Worm (Caenorhabditis elegans): ENCODE results near the gene abf-4.
"Not testable (repeated sequence)": the region's sequence is repeated elsewhere in the genome, so short reads cannot be mapped to it uniquely, and the experiment has no call there.

Gene abf-4

DNA sequence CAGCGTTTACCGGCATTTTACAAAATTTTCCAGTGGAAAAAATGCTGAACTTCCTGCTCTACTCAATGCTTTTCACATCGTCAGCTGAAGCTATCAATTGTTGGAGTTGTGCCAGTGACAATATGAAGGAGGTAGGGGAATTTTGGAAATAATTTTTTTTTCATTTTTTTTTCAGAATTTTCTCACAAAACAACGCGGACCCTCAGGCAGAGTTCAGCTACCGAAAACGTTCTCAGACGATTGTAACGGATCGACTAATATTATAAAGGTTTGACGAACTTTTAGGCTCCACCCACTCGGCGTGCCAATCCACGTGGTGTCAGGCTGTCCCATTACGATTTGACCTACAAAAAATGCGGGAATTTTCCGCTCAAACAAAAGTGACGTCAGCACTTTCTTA lies 21.4 kb upstream of the abf-4 start, which contains the start of gene F26F2.8:
Gene F26F2.8 (plus strand): TSS at position 13 of the 400 bp plus-strand sequence.
- TF ChIP-seq elt-1 (tag; optimal IDR thresholded peaks at IDR 0.05; ENCODE audit: borderline replicate concordance, insufficient read depth), result no peak
- no peak for TF ChIP-seq nhr-28 (tag; optimal IDR thresholded peaks at IDR 0.05)
- no peak for TF ChIP-seq mab-5 (tag; optimal IDR thresholded peaks at IDR 0.05)
- TF ChIP-seq lsy-2 (tag; optimal IDR thresholded peaks at IDR 0.05), result no peak
- TF ChIP-seq nhr-76 (tag; optimal IDR thresholded peaks at IDR 0.05), result no peak
- TF ChIP-seq mls-2 (tag; optimal IDR thresholded peaks at IDR 0.05), result no peak
- no peak for TF ChIP-seq bed-3 (GFP tag; optimal IDR thresholded peaks at IDR 0.05)
- TF ChIP-seq nhr-12 (tag; optimal IDR thresholded peaks at IDR 0.05), result no peak
- no peak for TF ChIP-seq ceh-39 (tag; optimal IDR thresholded peaks at IDR 0.05)
- TF ChIP-seq tbx-8 (GFP tag; optimal IDR thresholded peaks at IDR 0.05), result no peak

DNA sequence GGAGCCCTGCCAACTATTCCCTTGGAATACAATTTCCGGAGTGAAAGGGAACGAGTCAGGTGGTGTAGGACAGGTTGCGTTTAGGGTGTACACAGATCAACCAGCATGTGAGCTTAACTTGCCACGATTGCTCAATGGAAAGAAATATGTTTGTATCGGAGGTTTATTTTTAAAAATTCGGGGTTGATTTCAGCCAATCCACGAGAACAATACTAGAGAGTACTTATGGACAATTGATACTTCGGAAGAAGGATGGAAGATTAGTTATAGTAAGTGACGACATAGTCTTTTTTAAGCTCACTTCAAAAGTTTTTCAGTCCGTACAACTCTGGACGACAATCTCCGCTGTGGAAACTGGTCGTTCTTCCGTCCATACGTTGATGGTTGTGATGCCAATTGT lies 16.7 kb upstream of the abf-4 start:
- no peak for TF ChIP-seq M03D4.4 (tag; optimal IDR thresholded peaks at IDR 0.05)
- no peak for TF ChIP-seq ztf-11 (tag; optimal IDR thresholded peaks at IDR 0.05)
- TF ChIP-seq nhr-76 (tag; optimal IDR thresholded peaks at IDR 0.05), result no peak
- no peak for TF ChIP-seq flh-1 (GFP tag; optimal IDR thresholded peaks at IDR 0.05)

DNA sequence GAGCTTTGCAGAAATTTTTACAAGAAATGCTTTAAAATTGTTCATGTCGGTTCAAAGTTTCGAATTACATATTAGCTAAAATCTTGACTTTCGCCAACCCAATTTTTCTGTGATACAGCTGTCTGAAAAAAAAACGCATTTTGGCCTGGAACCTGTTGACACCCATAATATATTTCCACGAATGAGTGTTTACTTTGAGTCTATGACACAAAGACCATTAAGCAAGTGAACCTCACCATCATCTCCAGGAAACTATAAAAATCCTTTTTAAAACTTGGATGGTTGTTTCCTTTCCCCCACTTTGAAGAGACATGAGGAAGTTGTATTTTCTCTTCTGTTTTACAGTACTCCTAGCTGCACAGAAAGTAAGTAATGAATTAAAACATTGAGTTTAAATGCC lies 16.1 kb upstream of the abf-4 start, which contains the start of gene clec-263:
Gene clec-263 (plus strand): TSS at position 301 of the 400 bp plus-strand sequence.
- TF ChIP-seq lsy-2 (tag; optimal IDR thresholded peaks at IDR 0.05), result no peak
- TF ChIP-seq mep-1 (tag; optimal IDR thresholded peaks at IDR 0.05), result no peak
- TF ChIP-seq unc-62 (GFP tag; optimal IDR thresholded peaks at IDR 0.05), result no peak
- TF ChIP-seq ces-1 (GFP tag; optimal IDR thresholded peaks at IDR 0.05), result no peak
- no peak for TF ChIP-seq nhr-12 (tag; optimal IDR thresholded peaks at IDR 0.05)
- TF ChIP-seq sptf-1 (tag; optimal IDR thresholded peaks at IDR 0.05), result no peak
- no peak for TF ChIP-seq mab-5 (tag; optimal IDR thresholded peaks at IDR 0.05)
- no peak for TF ChIP-seq unc-120 (tag; optimal IDR thresholded peaks at IDR 0.05; ENCODE audit: poor library complexity, severe bottlenecking)
- no peak for TF ChIP-seq unc-39 (tag; optimal IDR thresholded peaks at IDR 0.05)
- no peak for TF ChIP-seq lin-32 (GFP tag; optimal IDR thresholded peaks at IDR 0.05)
- TF ChIP-seq snpc-4 (tag; optimal IDR thresholded peaks at IDR 0.05), result no peak
- TF ChIP-seq pha-4 (tag; optimal IDR thresholded peaks at IDR 0.05), result no peak
- no peak for TF ChIP-seq drap-1 (GFP tag; optimal IDR thresholded peaks at IDR 0.05)
- TF ChIP-seq lin-13 (tag; optimal IDR thresholded peaks at IDR 0.05), result no peak
- no peak for TF ChIP-seq hlh-1 (tag; optimal IDR thresholded peaks at IDR 0.05)
- no peak for TF ChIP-seq nhr-237 (tag; optimal IDR thresholded peaks at IDR 0.05)
- TF ChIP-seq ceh-39 (tag; optimal IDR thresholded peaks at IDR 0.05), result no peak
- TF ChIP-seq elt-1 (tag; optimal IDR thresholded peaks at IDR 0.05; ENCODE audit: borderline replicate concordance, insufficient read depth), result no peak
- TF ChIP-seq elt-3 (tag; optimal IDR thresholded peaks at IDR 0.05), result no peak

DNA sequence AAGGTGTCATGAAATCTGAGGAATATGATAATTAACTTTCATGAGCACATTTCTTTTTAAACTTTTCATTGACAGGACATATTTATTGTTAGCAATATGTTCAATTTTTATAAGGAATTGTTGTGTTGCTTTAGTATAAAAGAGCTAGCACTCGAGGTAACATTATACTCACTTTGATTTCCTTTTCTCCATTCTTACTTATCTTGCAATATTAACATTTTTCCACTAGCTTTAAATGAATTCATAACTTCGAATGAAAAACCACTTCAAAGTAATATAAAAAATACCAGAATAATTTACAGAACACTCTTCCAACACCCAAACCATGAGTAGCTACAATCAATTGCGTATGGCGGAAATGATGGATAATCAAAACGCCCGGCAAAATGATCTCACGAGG lies 15.2 kb upstream of the abf-4 start, which contains the start of gene F26F2.5:
Gene F26F2.5 (plus strand): TSS at position 301 of the 400 bp plus-strand sequence.
- TF ChIP-seq nhr-237 (tag; optimal IDR thresholded peaks at IDR 0.05), result no peak
- no peak for TF ChIP-seq ham-2 (GFP tag; optimal IDR thresholded peaks at IDR 0.05)
- no peak for TF ChIP-seq lsy-2 (tag; optimal IDR thresholded peaks at IDR 0.05)
- TF ChIP-seq sptf-1 (tag; optimal IDR thresholded peaks at IDR 0.05), result no peak
- TF ChIP-seq ceh-43 (GFP tag; optimal IDR thresholded peaks at IDR 0.05), result no peak

DNA sequence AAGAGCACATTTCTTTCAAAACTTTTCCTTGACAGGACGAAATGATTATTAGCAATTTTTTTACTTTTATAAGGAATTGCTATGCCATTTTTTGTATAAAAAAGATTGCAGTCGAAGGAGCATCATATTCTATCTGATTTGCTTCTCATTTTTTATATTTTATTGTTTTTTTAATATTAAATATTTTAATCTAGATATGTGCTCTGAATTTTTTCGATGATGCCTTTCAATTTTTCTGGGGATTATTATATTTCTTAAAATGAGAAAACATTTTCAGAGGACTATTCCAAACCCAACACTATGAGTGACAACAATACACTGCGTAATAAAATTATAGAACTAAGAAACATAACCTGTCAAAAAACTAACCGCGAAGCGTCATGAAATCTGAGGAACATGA lies 10.8 kb upstream of the abf-4 start, which contains the start of gene F26F2.4:
Gene F26F2.4 (plus strand): TSS at position 301 of the 400 bp plus-strand sequence.
- not testable (repeated sequence) for TF ChIP-seq sptf-1, cnd-1, M03D4.4 (tag; optimal IDR thresholded peaks at IDR 0.05)

DNA sequence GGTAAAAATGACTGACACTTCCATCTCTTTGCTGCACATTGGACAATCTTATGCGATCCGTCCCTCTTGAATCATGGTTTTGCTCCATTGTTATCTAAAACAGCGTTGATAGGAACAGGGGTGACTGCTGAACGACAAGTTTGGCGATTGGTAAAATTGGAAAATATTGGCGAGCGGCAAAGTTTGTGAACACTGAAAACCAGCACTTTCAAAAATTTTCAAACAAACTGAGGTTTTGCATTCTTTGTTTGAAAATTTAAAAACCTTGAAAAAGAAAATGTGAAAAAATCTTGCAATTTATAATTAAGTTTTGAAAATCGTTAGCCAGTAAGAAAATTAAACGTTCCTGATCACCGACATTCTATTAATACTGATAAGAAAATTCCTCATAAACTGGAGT lies 8.3 kb upstream of the abf-4 start, which contains the start of gene F26F2.3:
Gene F26F2.3 (minus strand): TSS at position 101 of the 400 bp plus-strand sequence.
- TF ChIP-seq lin-32 (GFP tag; optimal IDR thresholded peaks at IDR 0.05) (no peak), mls-2 (tag; optimal IDR thresholded peaks at IDR 0.05) (no peak), ceh-83 (GFP tag; optimal IDR thresholded peaks at IDR 0.05) (no peak), elt-3 (tag; optimal IDR thresholded peaks at IDR 0.05) (no peak), unc-120 (tag; optimal IDR thresholded peaks at IDR 0.05; ENCODE audit: poor library complexity, severe bottlenecking) (no peak), nhr-12 (tag; optimal IDR thresholded peaks at IDR 0.05) (no peak), mab-5 (tag; optimal IDR thresholded peaks at IDR 0.05) (no peak), pha-4 (tag; optimal IDR thresholded peaks at IDR 0.05) (no peak), unc-62 (GFP tag; optimal IDR thresholded peaks at IDR 0.05) (no peak), ztf-11 (tag; optimal IDR thresholded peaks at IDR 0.05) (no peak), lin-13 (tag; optimal IDR thresholded peaks at IDR 0.05) (no peak), lsy-2 (tag; optimal IDR thresholded peaks at IDR 0.05) (no peak)

Measured in whole organism, mixed stage, embryonic.